Fruit fly (Drosophila melanogaster) whole organism, embryonic: Measurements from ENCODE around the gene mon2.

ENCODE experiments used
- Ada2b ChIP-seq: fragments of 200-800 bp; sonication (Bioruptor generic); IDR thresholded peaks from 2 replicates; pipeline ENCODE4 v1.3.6; 2022; ENCODE audit warnings: missing biosample characterization, missing genetic modification characterization
- BEAF-32 ChIP-seq: fragments of 200-800 bp; sonication (Bioruptor generic); optimal IDR thresholded peaks from 3 replicates; lab custom pipeline; 2017; ENCODE audit warnings: missing biosample characterization, missing genetic modification characterization, mild to moderate bottlenecking, moderate library complexity, missing genetic modification reagents
- Bgb ChIP-seq: fragments of 200-800 bp; sonication (Bioruptor generic); IDR thresholded peaks from 2 replicates; pipeline ENCODE4 v1.3.6; 2022; ENCODE audit warnings: missing biosample characterization, missing genetic modification characterization; ENCODE audit not compliant: partially characterized antibody
- CG10267 ChIP-seq: fragments of 200-800 bp; sonication (Bioruptor generic); optimal IDR thresholded peaks from 2 replicates; lab custom pipeline; 2018; ENCODE audit warnings: missing biosample characterization, mild to moderate bottlenecking, missing genetic modification characterization, moderate library complexity
- CG11398 ChIP-seq: fragments of 200-800 bp; sonication (Bioruptor generic); optimal IDR thresholded peaks from 2 replicates; lab custom pipeline; 2016; ENCODE audit warnings: missing biosample characterization, missing genetic modification characterization
- CG11504 ChIP-seq: fragments of 200-800 bp; sonication (Bioruptor generic); optimal IDR thresholded peaks from 3 replicates; lab custom pipeline; 2019; ENCODE audit warnings: missing biosample characterization, mild to moderate bottlenecking, missing genetic modification characterization, moderate library complexity
- CG1233 ChIP-seq: fragments of 200-800 bp; sonication (Bioruptor generic); optimal IDR thresholded peaks from 4 replicates; lab custom pipeline; 2018; ENCODE audit warnings: missing biosample characterization, mild to moderate bottlenecking, missing genetic modification characterization
- CG14965 ChIP-seq: fragments of 200-800 bp; sonication (Bioruptor generic); optimal IDR thresholded peaks from 2 replicates; lab custom pipeline; 2016; ENCODE audit warnings: missing biosample characterization, missing genetic modification characterization, borderline replicate concordance
- CG17385 ChIP-seq: fragments of 200-800 bp; sonication (Bioruptor generic); optimal IDR thresholded peaks from 3 replicates; lab custom pipeline; 2018; ENCODE audit warnings: missing biosample characterization, mild to moderate bottlenecking, missing genetic modification characterization
- CG17912 ChIP-seq: fragments of 200-800 bp; sonication (Bioruptor generic); optimal IDR thresholded peaks from 2 replicates; lab custom pipeline; 2018; ENCODE audit warnings: missing biosample characterization, mild to moderate bottlenecking, missing genetic modification characterization
- CG30020 ChIP-seq: fragments of 200-800 bp; optimal IDR thresholded peaks from 2 replicates; lab custom pipeline; 2019; ENCODE audit warnings: missing biosample characterization, mild to moderate bottlenecking, missing genetic modification characterization, moderate library complexity
- CG31365 ChIP-seq: fragments of 200-800 bp; sonication (Bioruptor generic); optimal IDR thresholded peaks from 2 replicates; lab custom pipeline; 2018; ENCODE audit warnings: missing biosample characterization, mild to moderate bottlenecking, missing genetic modification characterization
- CG3281 ChIP-seq: fragments of 200-800 bp; sonication (Bioruptor generic); optimal IDR thresholded peaks from 3 replicates; lab custom pipeline; 2017; ENCODE audit warnings: missing biosample characterization, mild to moderate bottlenecking, missing genetic modification characterization
- CG42726 ChIP-seq: fragments of 200-800 bp; sonication (Bioruptor generic); IDR thresholded peaks from 2 replicates; pipeline ENCODE4 v1.3.6; 2022; ENCODE audit warnings: missing biosample characterization, missing genetic modification characterization; ENCODE audit not compliant: partially characterized antibody
- CG43689 ChIP-seq: fragments of 200-800 bp; sonication (Bioruptor generic); IDR thresholded peaks from 2 replicates; pipeline ENCODE4 v1.3.6; 2022; ENCODE audit warnings: missing biosample characterization, missing genetic modification characterization
- CG4707 ChIP-seq: fragments of 200-800 bp; sonication (Bioruptor generic); optimal IDR thresholded peaks from 2 replicates; lab custom pipeline; 2018; ENCODE audit warnings: missing biosample characterization, mild to moderate bottlenecking, missing genetic modification characterization, moderate library complexity
- CG7745 ChIP-seq: fragments of 200-800 bp; sonication (Bioruptor generic); optimal IDR thresholded peaks from 2 replicates; lab custom pipeline; 2018; ENCODE audit warnings: missing biosample characterization, mild to moderate bottlenecking, missing genetic modification characterization, moderate library complexity
- CG7786 ChIP-seq: fragments of 200-800 bp; sonication (Bioruptor generic); optimal IDR thresholded peaks from 2 replicates; lab custom pipeline; 2016; ENCODE audit warnings: missing biosample characterization, missing genetic modification characterization
- CG8089 ChIP-seq: fragments of 200-800 bp; sonication (Bioruptor generic); optimal IDR thresholded peaks from 3 replicates; lab custom pipeline; 2016; ENCODE audit warnings: missing biosample characterization, missing genetic modification characterization
- CG8765 ChIP-seq: fragments of 200-800 bp; sonication (Bioruptor generic); IDR thresholded peaks from 2 replicates; pipeline ENCODE4 v1.3.6; 2022; ENCODE audit warnings: missing biosample characterization, missing genetic modification characterization
- CG9215 ChIP-seq: fragments of 200-800 bp; sonication (Bioruptor generic); IDR thresholded peaks from 2 replicates; pipeline ENCODE4 v1.3.6; 2022; ENCODE audit warnings: missing biosample characterization, missing genetic modification characterization
- CG9817 ChIP-seq: fragments of 200-800 bp; sonication (Bioruptor generic); optimal IDR thresholded peaks from 2 replicates; lab custom pipeline; 2018; ENCODE audit warnings: missing biosample characterization, mild to moderate bottlenecking, missing genetic modification characterization, moderate library complexity
- Dbx ChIP-seq: fragments of 200-800 bp; sonication (Bioruptor generic); IDR thresholded peaks from 3 replicates; pipeline ENCODE4 v1.3.6; 2022; ENCODE audit warnings: missing biosample characterization, missing genetic modification characterization
- Dfd ChIP-seq, 2 experiments: fragments of >200 bp; optimal IDR thresholded peaks; 2 replicates each; lab custom pipeline; 2017; ENCODE audit warnings: missing biosample characterization in 2 of 2, missing genetic modification characterization in 2 of 2
- Drgx ChIP-seq: fragments of 200-800 bp; sonication (Bioruptor generic); IDR thresholded peaks from 2 replicates; pipeline ENCODE4 v1.3.6; 2022; ENCODE audit warnings: missing biosample characterization, missing genetic modification characterization
- Ets65A ChIP-seq: fragments of 200-800 bp; sonication (Bioruptor generic); peaks from one replicate; lab custom pipeline; 2016; ENCODE audit warnings: missing biosample characterization, missing genetic modification characterization
- GATAe ChIP-seq: fragments of 200-800 bp; sonication (Bioruptor generic); conservative IDR thresholded peaks from 2 replicates; pipeline ENCODE4 v1.3.6; 2022; ENCODE audit warnings: missing biosample characterization, missing genetic modification characterization
- HLH4C ChIP-seq: fragments of 200-800 bp; sonication (Bioruptor generic); IDR thresholded peaks from 3 replicates; pipeline ENCODE4 v1.3.6; 2022; ENCODE audit warnings: missing biosample characterization, missing genetic modification characterization; ENCODE audit not compliant: partially characterized antibody
- HLH54F ChIP-seq: fragments of 200-800 bp; sonication (Bioruptor generic); optimal IDR thresholded peaks from 3 replicates; lab custom pipeline; 2016; ENCODE audit warnings: missing biosample characterization, missing genetic modification characterization
- Hr3 ChIP-seq: fragments of 200-800 bp; sonication (Bioruptor generic); optimal IDR thresholded peaks from 3 replicates; lab custom pipeline; 2016; ENCODE audit warnings: missing biosample characterization, missing genetic modification characterization
- Nf-YC ChIP-seq: fragments of 200-800 bp; optimal IDR thresholded peaks from 3 replicates; lab custom pipeline; 2019; ENCODE audit warnings: missing biosample characterization, mild to moderate bottlenecking, missing genetic modification characterization, moderate library complexity
- Sox100B ChIP-seq: fragments of 200-800 bp; sonication (Bioruptor generic); optimal IDR thresholded peaks from 3 replicates; lab custom pipeline; 2018; ENCODE audit warnings: missing biosample characterization, mild to moderate bottlenecking, missing genetic modification characterization
- Trl ChIP-seq, 3 experiments: fragments of >200 bp in 2 of 3; fragments of 200-800 bp in 1 of 3; sonication (Bioruptor generic) in 1 of 3; optimal IDR thresholded peaks; 2 replicates in 1 of 3; 3 replicates in 2 of 3; lab custom pipeline; 2016 to 2017; ENCODE audit warnings: missing biosample characterization in 1 of 3, missing genetic modification characterization in 1 of 3
- ato ChIP-seq: fragments of 200-800 bp; sonication (Bioruptor generic); IDR thresholded peaks from 2 replicates; pipeline ENCODE4 v1.3.6; 2022; ENCODE audit warnings: missing biosample characterization, missing genetic modification characterization; ENCODE audit not compliant: partially characterized antibody
- br ChIP-seq: fragments of >200 bp; optimal IDR thresholded peaks from 2 replicates; lab custom pipeline; 2017
- btn ChIP-seq: fragments of 200-800 bp; sonication (Bioruptor generic); optimal IDR thresholded peaks from 2 replicates; lab custom pipeline; 2016; ENCODE audit warnings: missing biosample characterization, missing genetic modification characterization
- disco-r ChIP-seq: fragments of 200-800 bp; sonication (Bioruptor generic); optimal IDR thresholded peaks from 2 replicates; lab custom pipeline; 2016; ENCODE audit warnings: missing biosample characterization, missing genetic modification characterization
- emc ChIP-seq: fragments of 200-800 bp; sonication (Bioruptor generic); optimal IDR thresholded peaks from 2 replicates; lab custom pipeline; 2016; ENCODE audit warnings: missing biosample characterization, missing genetic modification characterization
- exex ChIP-seq: fragments of 200-800 bp; sonication (Bioruptor generic); optimal IDR thresholded peaks from 4 replicates; lab custom pipeline; 2018; ENCODE audit warnings: missing biosample characterization, mild to moderate bottlenecking, missing genetic modification characterization, moderate library complexity
- gce ChIP-seq: fragments of 200-800 bp; sonication (Bioruptor generic); IDR thresholded peaks from 3 replicates; pipeline ENCODE4 v1.3.6; 2022; ENCODE audit warnings: missing biosample characterization, missing genetic modification characterization
- gfzf ChIP-seq: fragments of 200-800 bp; sonication (Bioruptor generic); optimal IDR thresholded peaks from 2 replicates; lab custom pipeline; 2016; ENCODE audit warnings: missing biosample characterization, mild to moderate bottlenecking, missing genetic modification characterization, moderate library complexity
- h ChIP-seq: fragments of >200 bp; optimal IDR thresholded peaks from 2 replicates; lab custom pipeline; 2017
- hbn ChIP-seq: fragments of 200-800 bp; sonication (Bioruptor generic); IDR thresholded peaks from 2 replicates; pipeline ENCODE4 v1.3.6; 2022; ENCODE audit warnings: missing biosample characterization, missing genetic modification characterization; ENCODE audit not compliant: partially characterized antibody
- insv ChIP-seq, 2 experiments: fragments of 200-800 bp; sonication (Bioruptor generic); optimal IDR thresholded peaks; 3 replicates each; lab custom pipeline; 2016 to 2018; ENCODE audit warnings: missing biosample characterization in 2 of 2, missing genetic modification characterization in 2 of 2
- pb ChIP-seq: fragments of 200-800 bp; sonication (Bioruptor generic); optimal IDR thresholded peaks from 3 replicates; lab custom pipeline; 2016; ENCODE audit warnings: missing biosample characterization, missing genetic modification characterization
- pita ChIP-seq: fragments of 200-800 bp; sonication (Bioruptor generic); optimal IDR thresholded peaks from 2 replicates; lab custom pipeline; 2017; ENCODE audit warnings: missing biosample characterization, mild to moderate bottlenecking, missing genetic modification characterization
- sob ChIP-seq: fragments of 200-800 bp; sonication (Bioruptor generic); IDR thresholded peaks from 2 replicates; pipeline ENCODE4 v1.3.6; 2022; ENCODE audit warnings: missing biosample characterization, missing genetic modification characterization
- tap ChIP-seq: fragments of 200-800 bp; optimal IDR thresholded peaks from 3 replicates; lab custom pipeline; 2019; ENCODE audit warnings: missing biosample characterization, mild to moderate bottlenecking, missing genetic modification characterization, moderate library complexity
- tx ChIP-seq: fragments of 200-800 bp; sonication (Bioruptor generic); optimal IDR thresholded peaks from 2 replicates; lab custom pipeline; 2016; ENCODE audit warnings: missing biosample characterization, missing genetic modification characterization
- vvl ChIP-seq: fragments of 200-800 bp; sonication (Bioruptor generic); IDR thresholded peaks from 2 replicates; pipeline ENCODE4 v1.3.6; 2022; ENCODE audit warnings: missing biosample characterization, missing genetic modification characterization
- zfh2 ChIP-seq: fragments of 200-800 bp; sonication (Bioruptor generic); optimal IDR thresholded peaks from 2 replicates; lab custom pipeline; 2016; ENCODE audit warnings: missing biosample characterization, missing genetic modification characterization

mon2 gene

DNA sequence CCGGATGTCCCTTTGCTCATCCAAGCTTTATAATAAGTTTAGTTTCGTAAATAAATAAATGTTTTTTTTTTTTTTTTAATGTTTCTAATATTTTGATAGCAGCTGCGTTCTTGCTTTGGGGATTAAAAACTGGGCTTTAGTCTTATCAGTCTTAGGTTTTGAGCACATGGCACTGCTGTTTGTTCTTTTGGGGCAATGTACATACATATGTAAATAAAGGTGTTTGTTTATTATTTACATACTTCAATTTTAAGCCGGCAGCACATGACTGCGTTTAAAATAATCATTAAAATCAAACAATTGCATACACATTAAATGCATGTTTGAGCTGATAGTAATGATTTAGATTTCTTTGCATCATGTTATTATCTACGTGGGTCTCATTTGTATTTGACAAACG, 40.4 kb upstream of the mon2 start (continued):
- TF ChIP-seq insv (GFP tag; optimal IDR thresholded peaks at IDR 0.05; lab: Kevin White, UChicago) = peak in 1 of 2 experiments; percentile 47
- no peak for TF ChIP-seq BEAF-32
- no peak for TF ChIP-seq Ada2b (GFP tag; lab: Robert Waterston, UW)
- TF ChIP-seq pb (GFP tag; lab: Kevin White, UChicago) = no peak
- TF ChIP-seq hbn (GFP tag; lab: Robert Waterston, UW) = no peak
- TF ChIP-seq gce (GFP tag; lab: Robert Waterston, UW) = peak; percentile 76; the same call in 2 of the 3 replicates
- TF ChIP-seq emc = no peak
- no peak for TF ChIP-seq exex
- peak; percentile 50 for TF ChIP-seq CG31365 (tag; lab: Kevin White, UChicago)
- peak; percentile 86 for TF ChIP-seq CG4707
- TF ChIP-seq ato (GFP tag; lab: Robert Waterston, UW) = no peak
- TF ChIP-seq Dbx (GFP tag; lab: Robert Waterston, UW) = no peak
- TF ChIP-seq br (lab: Kevin White, UChicago) = no peak
- TF ChIP-seq Drgx (GFP tag; lab: Robert Waterston, UW) = no peak
- peak; percentile 86 for TF ChIP-seq CG7745 (tag; lab: Kevin White, UChicago)
- peak; percentile 64 for TF ChIP-seq CG14965 (GFP tag; lab: Kevin White, UChicago)
- TF ChIP-seq CG42726 = no peak
- peak; percentile 56 for TF ChIP-seq disco-r (GFP tag; lab: Kevin White, UChicago)
- peak; percentile 87 for TF ChIP-seq Sox100B
- TF ChIP-seq CG11398 (GFP tag; lab: Kevin White, UChicago) = peak; percentile 85
- peak; percentile 51 for TF ChIP-seq btn
- TF ChIP-seq Ets65A (GFP tag; lab: Kevin White, UChicago) = peak; percentile 88
- no peak for TF ChIP-seq Dfd (GFP tag; optimal IDR thresholded peaks at IDR 0.05; lab: Kevin White, UChicago)
- peak; percentile 54 for TF ChIP-seq CG10267 (tag; lab: Kevin White, UChicago)
- TF ChIP-seq HLH54F (GFP tag; lab: Kevin White, UChicago) = no peak
- peak; percentile 77 for TF ChIP-seq CG8089 (GFP tag; lab: Kevin White, UChicago)
- TF ChIP-seq CG17912 (GFP tag; lab: Kevin White, UChicago) = peak; percentile 87
- TF ChIP-seq CG43689 (GFP tag; lab: Robert Waterston, UW) = peak; percentile 41; the same call in 1 of the 2 replicates
- no peak for TF ChIP-seq CG8765 (GFP tag; lab: Robert Waterston, UW)
- TF ChIP-seq pita (GFP tag; lab: Kevin White, UChicago) = no peak
- TF ChIP-seq CG17385 = peak; percentile 72
- peak; percentile 90 for TF ChIP-seq CG1233 (GFP tag; lab: Kevin White, UChicago)
- peak; percentile 82 for TF ChIP-seq vvl (GFP tag; lab: Robert Waterston, UW)
- TF ChIP-seq HLH4C (GFP tag; lab: Robert Waterston, UW) = no peak
- TF ChIP-seq CG9817 (tag; lab: Kevin White, UChicago) = peak; percentile 34
- TF ChIP-seq tap = peak; percentile 78
- TF ChIP-seq CG30020 (tag; lab: Kevin White, UChicago) = peak; percentile 8
- peak; percentile 75 for TF ChIP-seq CG11504 (tag; lab: Kevin White, UChicago)
- TF ChIP-seq Hr3 (GFP tag; lab: Kevin White, UChicago) = peak; percentile 32
- TF ChIP-seq h (lab: Kevin White, UChicago) = no peak
- no peak for TF ChIP-seq tx (GFP tag; lab: Kevin White, UChicago)
- TF ChIP-seq gfzf (GFP tag; lab: Kevin White, UChicago) = no peak
- no peak for TF ChIP-seq CG9215 (GFP tag; lab: Robert Waterston, UW)
- no peak for TF ChIP-seq GATAe (GFP tag; lab: Robert Waterston, UW)
- TF ChIP-seq Trl (optimal IDR thresholded peaks at IDR 0.05; lab: Kevin White, UChicago) = no peak
- TF ChIP-seq Trl (GFP tag; optimal IDR thresholded peaks at IDR 0.05; lab: Kevin White, UChicago) = peak; percentile 80
- TF ChIP-seq zfh2 = no peak
- TF ChIP-seq Nf-YC (tag; lab: Kevin White, UChicago) = peak; percentile 23
- peak; percentile 39; the same call in 1 of the 2 replicates for TF ChIP-seq sob (GFP tag; lab: Robert Waterston, UW)
- no peak for TF ChIP-seq Bgb (GFP tag; lab: Robert Waterston, UW)
- peak; percentile 25 for TF ChIP-seq CG7786
- peak; percentile 53 for TF ChIP-seq CG3281
